Fruit fly (Drosophila melanogaster) whole organism, wandering third instar larva: ENCODE data around the gene CG12768.

Experiments used
- Abd-B ChIP-seq: fragments of >200 bp; optimal IDR thresholded peaks from 2 replicates; lab custom pipeline; 2017; ENCODE audit warnings: missing biosample characterization, missing genetic modification characterization
- CG32264 ChIP-seq: fragments of 200-800 bp; sonication (Bioruptor generic); optimal IDR thresholded peaks from 2 replicates; lab custom pipeline; 2016; ENCODE audit warnings: missing biosample characterization, missing genetic modification characterization
- CG9705 ChIP-seq: fragments of 200-800 bp; sonication (Bioruptor generic); optimal IDR thresholded peaks from 2 replicates; lab custom pipeline; 2018; ENCODE audit warnings: missing biosample characterization, mild to moderate bottlenecking, missing genetic modification characterization
- CrebA ChIP-seq: fragments of 200-800 bp; sonication (Bioruptor generic); optimal IDR thresholded peaks from 2 replicates; lab custom pipeline; 2016; ENCODE audit warnings: missing biosample characterization, mild to moderate bottlenecking, missing genetic modification characterization, borderline replicate concordance
- Dfd ChIP-seq: fragments of >200 bp; optimal IDR thresholded peaks from 2 replicates; lab custom pipeline; 2017; ENCODE audit warnings: missing biosample characterization, missing genetic modification characterization
- Dif ChIP-seq: fragments of 200-275, 200-300 bp; sonication (Bioruptor generic); optimal IDR thresholded peaks from 2 replicates; lab custom pipeline; 2018; ENCODE audit warnings: missing biosample characterization, missing genetic modification characterization; ENCODE audit not compliant: partially characterized antibody
- GATAd ChIP-seq: sonication (Bioruptor generic); optimal IDR thresholded peaks from 2 replicates; lab custom pipeline; 2016; ENCODE audit warnings: missing biosample characterization, missing genetic modification characterization
- HLH106 ChIP-seq: fragments of 200-800 bp; optimal IDR thresholded peaks from 3 replicates; lab custom pipeline; 2019; ENCODE audit warnings: missing biosample characterization, mild to moderate bottlenecking, missing genetic modification characterization, moderate library complexity
- Hnf4 ChIP-seq: fragments of 200-800 bp; sonication (Bioruptor generic); optimal IDR thresholded peaks from 2 replicates; lab custom pipeline; 2016; ENCODE audit warnings: missing biosample characterization, mild to moderate bottlenecking, missing genetic modification characterization
- Hr78 ChIP-seq: fragments of >200 bp; optimal IDR thresholded peaks from 2 replicates; lab custom pipeline; 2017; ENCODE audit warnings: missing biosample characterization, missing genetic modification characterization
- Hr83 ChIP-seq: fragments of 200-300 bp; sonication (Bioruptor generic); optimal IDR thresholded peaks from 2 replicates; lab custom pipeline; 2016; ENCODE audit warnings: missing biosample characterization, mild to moderate bottlenecking, missing genetic modification characterization, moderate library complexity; ENCODE audit not compliant: poor library complexity, severe bottlenecking
- Jra ChIP-seq: sonication (Bioruptor generic); optimal IDR thresholded peaks from 2 replicates; lab custom pipeline; 2016; ENCODE audit warnings: missing biosample characterization, missing genetic modification characterization
- Mio ChIP-seq: sonication (Bioruptor generic); optimal IDR thresholded peaks from 2 replicates; lab custom pipeline; 2016; ENCODE audit warnings: missing biosample characterization, missing genetic modification characterization
- Myc ChIP-seq: fragments of >200 bp; optimal IDR thresholded peaks from 2 replicates; lab custom pipeline; 2017
- N ChIP-seq: fragments of >200 bp; optimal IDR thresholded peaks from 2 replicates; lab custom pipeline; 2018; ENCODE audit warnings: missing biosample characterization, missing external identifiers, missing genetic modification characterization
- OdsH ChIP-seq: fragments of 200-800 bp; sonication (Bioruptor generic); optimal IDR thresholded peaks from 2 replicates; lab custom pipeline; 2016; ENCODE audit warnings: missing biosample characterization, mild to moderate bottlenecking, missing genetic modification characterization
- Rel ChIP-seq, 2 experiments: fragments of 200-800 bp; sonication (Bioruptor generic) in 1 of 2; optimal IDR thresholded peaks; 2 replicates in 1 of 2; 3 replicates in 1 of 2; lab custom pipeline; 2016 to 2019; ENCODE audit warnings: mild to moderate bottlenecking in 2 of 2, missing biosample characterization in 2 of 2, missing genetic modification characterization in 2 of 2, moderate library complexity in 1 of 2
- Sp1 ChIP-seq: fragments of 200-800 bp; sonication (Bioruptor generic); optimal IDR thresholded peaks from 3 replicates; lab custom pipeline; 2019; ENCODE audit warnings: missing biosample characterization, mild to moderate bottlenecking, missing genetic modification characterization, moderate library complexity
- Vsx2 ChIP-seq: fragments of 200-300, 225-300 bp; sonication (Bioruptor generic); optimal IDR thresholded peaks from 2 replicates; lab custom pipeline; 2018; ENCODE audit warnings: missing biosample characterization, missing genetic modification characterization; ENCODE audit not compliant: partially characterized antibody
- br ChIP-seq: fragments of 200-800 bp; sonication (Bioruptor generic); optimal IDR thresholded peaks from 2 replicates; lab custom pipeline; 2016; ENCODE audit warnings: missing biosample characterization, missing genetic modification characterization
- brk ChIP-seq: fragments of 200-800 bp; sonication (Bioruptor generic); optimal IDR thresholded peaks from 2 replicates; lab custom pipeline; 2016; ENCODE audit warnings: missing biosample characterization, mild to moderate bottlenecking, missing genetic modification characterization
- dl ChIP-seq, 2 experiments: fragments of 175-275, 200-275 bp in 1 of 2; fragments of 200-275 bp in 1 of 2; sonication (Bioruptor generic); optimal IDR thresholded peaks; lab custom pipeline; 2018; ENCODE audit warnings: mild to moderate bottlenecking in 2 of 2, missing biosample characterization in 2 of 2, missing genetic modification characterization in 2 of 2, moderate library complexity in 2 of 2; ENCODE audit not compliant: partially characterized antibody in 2 of 2, insufficient read depth in 1 of 2
- dmrt93B ChIP-seq: fragments of 200-800 bp; sonication (Bioruptor generic); optimal IDR thresholded peaks from 2 replicates; lab custom pipeline; 2018; ENCODE audit warnings: missing biosample characterization, mild to moderate bottlenecking, missing genetic modification characterization
- dsf ChIP-seq: sonication (Bioruptor generic); optimal IDR thresholded peaks from 2 replicates; lab custom pipeline; 2016; ENCODE audit warnings: missing biosample characterization, missing genetic modification characterization, borderline replicate concordance
- ey ChIP-seq: fragments of 200-800 bp; sonication (Bioruptor generic); optimal IDR thresholded peaks from 2 replicates; lab custom pipeline; 2016; ENCODE audit warnings: missing biosample characterization, missing genetic modification characterization
- foxo ChIP-seq, 2 experiments: fragments of 200-800 bp; sonication (Bioruptor generic); optimal IDR thresholded peaks; 2 replicates in 1 of 2; 3 replicates in 1 of 2; lab custom pipeline; 2016 to 2017; ENCODE audit warnings: missing biosample characterization in 2 of 2, missing genetic modification characterization in 2 of 2
- fru ChIP-seq: fragments of 200-800 bp; sonication (Bioruptor generic); optimal IDR thresholded peaks from 3 replicates; lab custom pipeline; 2016; ENCODE audit warnings: missing biosample characterization, mild to moderate bottlenecking, missing genetic modification characterization
- h ChIP-seq: fragments of 200-800 bp; sonication (Bioruptor generic); optimal IDR thresholded peaks from 3 replicates; lab custom pipeline; 2016; ENCODE audit warnings: missing biosample characterization, mild to moderate bottlenecking, missing genetic modification characterization
- jim ChIP-seq: fragments of 175-275, 200-325 bp; sonication (Bioruptor generic); optimal IDR thresholded peaks from 2 replicates; lab custom pipeline; 2016; ENCODE audit warnings: missing biosample characterization, mild to moderate bottlenecking, missing genetic modification characterization
- lola ChIP-seq: fragments of >200 bp; optimal IDR thresholded peaks from 2 replicates; lab custom pipeline; 2017; ENCODE audit warnings: missing biosample characterization, missing genetic modification characterization
- pan ChIP-seq: fragments of >200 bp; optimal IDR thresholded peaks from 2 replicates; lab custom pipeline; 2017
- psq ChIP-seq: fragments of 200-800 bp; sonication (Bioruptor generic); optimal IDR thresholded peaks from 3 replicates; lab custom pipeline; 2017; ENCODE audit warnings: missing biosample characterization, mild to moderate bottlenecking, missing genetic modification characterization, moderate library complexity
- rgr ChIP-seq: fragments of 200-800 bp; sonication (Bioruptor generic); optimal IDR thresholded peaks from 3 replicates; lab custom pipeline; 2016; ENCODE audit warnings: missing biosample characterization, mild to moderate bottlenecking, missing genetic modification characterization
- sage ChIP-seq: fragments of 200-800 bp; sonication (Bioruptor generic); optimal IDR thresholded peaks from 2 replicates; lab custom pipeline; 2016; ENCODE audit warnings: missing biosample characterization, mild to moderate bottlenecking, missing genetic modification characterization
- sv ChIP-seq: fragments of 200-800 bp; sonication (Bioruptor generic); optimal IDR thresholded peaks from 3 replicates; lab custom pipeline; 2016; ENCODE audit warnings: missing biosample characterization, missing genetic modification characterization
- tai ChIP-seq: sonication (Bioruptor generic); optimal IDR thresholded peaks from 2 replicates; lab custom pipeline; 2016; ENCODE audit warnings: missing biosample characterization, missing genetic modification characterization
- usp ChIP-seq: fragments of >200 bp; optimal IDR thresholded peaks from 2 replicates; lab custom pipeline; 2017; ENCODE audit warnings: missing biosample characterization, missing genetic modification characterization
- woc ChIP-seq: sonication (Bioruptor generic); optimal IDR thresholded peaks from 2 replicates; lab custom pipeline; 2016; ENCODE audit warnings: missing biosample characterization, mild to moderate bottlenecking, missing genetic modification characterization

The CG12768 gene

dm6 chr3L:22868070-22868469, 42.2 kb upstream of the CG12768 start, which contains the start of gene EMC4:
Gene EMC4 (minus strand): TSS chr3L:22868243.
- TF ChIP-seq lola (GFP tag; lab: Kevin White, UChicago) (no peak), dsf (GFP tag; lab: Kevin White, UChicago) (peak; percentile 53), foxo (GFP tag; optimal IDR thresholded peaks at IDR 0.05; lab: Kevin White, UChicago) (peak in 1 of 2 experiments; percentile 70), brk (GFP tag; lab: Kevin White, UChicago) (peak; percentile 75), CG32264 (peak; percentile 43), HLH106 (tag; lab: Kevin White, UChicago) (peak; percentile 28), Hr83 (GFP tag; lab: Kevin White, UChicago) (peak; percentile 88), pan (no peak), Sp1 (GFP tag; lab: Kevin White, UChicago) (peak; percentile 45), Rel (GFP tag; optimal IDR thresholded peaks at IDR 0.05; lab: Kevin White, UChicago) (no peak), Rel (tag; optimal IDR thresholded peaks at IDR 0.05; lab: Kevin White, UChicago) (peak; percentile 34), Hr78 (no peak), CrebA (GFP tag; lab: Kevin White, UChicago) (no peak), rgr (GFP tag; lab: Kevin White, UChicago) (peak; percentile 79), Dfd (GFP tag; lab: Kevin White, UChicago) (no peak), Jra (GFP tag; lab: Kevin White, UChicago) (peak; percentile 65), ey (GFP tag; lab: Kevin White, UChicago) (peak; percentile 58), dmrt93B (GFP tag; lab: Kevin White, UChicago) (no peak), Vsx2 (GFP tag; lab: Kevin White, UChicago) (no peak), usp (GFP tag; lab: Kevin White, UChicago) (no peak), fru (GFP tag; lab: Kevin White, UChicago) (peak; percentile 65), br (GFP tag; lab: Kevin White, UChicago) (peak; percentile 53), Hnf4 (GFP tag; lab: Kevin White, UChicago) (peak; percentile 89), tai (GFP tag; lab: Kevin White, UChicago) (no peak), jim (GFP tag; lab: Kevin White, UChicago) (no peak), N (no peak), psq (GFP tag; lab: Kevin White, UChicago) (peak; percentile 48), Dif (GFP tag; lab: Kevin White, UChicago) (no peak), Myc (lab: Kevin White, UChicago) (no peak), dl (GFP tag; optimal IDR thresholded peaks at IDR 0.05; lab: Kevin White, UChicago; ENCODE audit: insufficient read depth in 1 of 2, partially characterized antibody in 2 of 2) (no peak), Abd-B (GFP tag; lab: Kevin White, UChicago) (no peak), OdsH (peak; percentile 59), woc (GFP tag; lab: Kevin White, UChicago) (peak; percentile 34), CG9705 (GFP tag; lab: Kevin White, UChicago) (no peak), GATAd (GFP tag; lab: Kevin White, UChicago) (no peak), Mio (GFP tag; lab: Kevin White, UChicago) (no peak), sv (GFP tag; lab: Kevin White, UChicago) (peak; percentile 27), h (GFP tag; lab: Kevin White, UChicago) (peak; percentile 76), sage (GFP tag; lab: Kevin White, UChicago) (peak; percentile 66)

dm6 chr3L:22870378-22870777, 39.9 kb upstream of the CG12768 start:
- TF ChIP-seq psq (GFP tag; lab: Kevin White, UChicago) (no peak), Rel (GFP tag; optimal IDR thresholded peaks at IDR 0.05; lab: Kevin White, UChicago) (no peak), Rel (tag; optimal IDR thresholded peaks at IDR 0.05; lab: Kevin White, UChicago) (peak; percentile 4), N (no peak), Jra (GFP tag; lab: Kevin White, UChicago) (peak; percentile 11)
